Fruit fly (Drosophila melanogaster) whole organism, embryonic: ENCODE results near the gene CG42835.

Source experiments
- CG10274 ChIP-seq: fragments of 200-800 bp; sonication (Bioruptor generic); optimal IDR thresholded peaks from 3 replicates; lab custom pipeline; 2017; ENCODE audit warnings: missing biosample characterization, mild to moderate bottlenecking, missing genetic modification characterization
- CG15269 ChIP-seq: fragments of 200-800 bp; sonication (Bioruptor generic); optimal IDR thresholded peaks from 2 replicates; lab custom pipeline; 2018; ENCODE audit warnings: missing biosample characterization, mild to moderate bottlenecking, missing genetic modification characterization, moderate library complexity
- CG16779 ChIP-seq: fragments of 200-800 bp; sonication (Bioruptor generic); IDR thresholded peaks from 2 replicates; pipeline ENCODE4 v1.3.6; 2022; ENCODE audit warnings: missing biosample characterization, missing genetic modification characterization
- CG6854 ChIP-seq: fragments of 200-800 bp; sonication (Bioruptor generic); optimal IDR thresholded peaks from 3 replicates; lab custom pipeline; 2017; ENCODE audit warnings: missing biosample characterization, mild to moderate bottlenecking, missing genetic modification characterization
- CG9797 ChIP-seq: fragments of 200-800 bp; sonication (Bioruptor generic); optimal IDR thresholded peaks from 3 replicates; lab custom pipeline; 2018; ENCODE audit warnings: missing biosample characterization, mild to moderate bottlenecking, missing genetic modification characterization
- Deaf1 ChIP-seq: fragments of 200-800 bp; optimal IDR thresholded peaks from 3 replicates; lab custom pipeline; 2019; ENCODE audit warnings: missing biosample characterization, mild to moderate bottlenecking, missing genetic modification characterization, moderate library complexity
- Gsc ChIP-seq: fragments of 200-800 bp; sonication (Bioruptor generic); IDR thresholded peaks from 2 replicates; pipeline ENCODE4 v1.3.6; 2022; ENCODE audit warnings: missing biosample characterization, missing genetic modification characterization
- TFAM ChIP-seq: fragments of 200-800 bp; sonication (Bioruptor generic); optimal IDR thresholded peaks from 2 replicates; lab custom pipeline; 2017; ENCODE audit warnings: missing biosample characterization, missing genetic modification characterization, inconsistent platforms
- jigr1 ChIP-seq: fragments of 200-800 bp; sonication (Bioruptor generic); IDR thresholded peaks from 3 replicates; pipeline ENCODE4 v1.3.6; 2022; ENCODE audit warnings: missing biosample characterization, missing genetic modification characterization
- lov ChIP-seq, 2 experiments: fragments of 200-800 bp in 1 of 2; fragments of >200 bp in 1 of 2; sonication (Bioruptor generic) in 1 of 2; IDR thresholded peaks in 1 of 2; optimal IDR thresholded peaks in 1 of 2; 2 replicates in 1 of 2; 3 replicates in 1 of 2; pipeline versions ENCODE4 v1.3.6 to Lab custom; 2017 to 2022; ENCODE audit warnings: missing biosample characterization in 1 of 2, missing genetic modification characterization in 1 of 2
- nau ChIP-seq: fragments of 200-800 bp; sonication (Bioruptor generic); optimal IDR thresholded peaks from 3 replicates; lab custom pipeline; 2017; ENCODE audit warnings: missing biosample characterization, mild to moderate bottlenecking, missing genetic modification characterization, missing genetic modification reagents
- usp ChIP-seq: fragments of >200 bp; optimal IDR thresholded peaks from 2 replicates; lab custom pipeline; 2017; ENCODE audit warnings: missing biosample characterization, missing genetic modification characterization

dm6 chr3R:17381916-17382315 is 38.5 kb upstream of the CG42835 start:
- TF ChIP-seq nau (GFP tag; lab: Kevin White, UChicago), result no peak
- no peak for TF ChIP-seq usp (GFP tag; lab: Kevin White, UChicago)
- no peak for TF ChIP-seq CG9797
- no peak for TF ChIP-seq CG15269 (tag; lab: Kevin White, UChicago)
- no peak for TF ChIP-seq TFAM (GFP tag; lab: Kevin White, UChicago)
- no peak for TF ChIP-seq Gsc (GFP tag; lab: Robert Waterston, UW)
- no peak for TF ChIP-seq Deaf1 (tag; lab: Kevin White, UChicago)
- no peak for TF ChIP-seq CG10274
- TF ChIP-seq CG6854 (GFP tag; lab: Kevin White, UChicago), result no peak
- no peak for TF ChIP-seq lov (optimal IDR thresholded peaks at IDR 0.05; lab: Kevin White, UChicago)
- no peak for TF ChIP-seq lov (GFP tag; IDR thresholded peaks at IDR 0.05; lab: Robert Waterston, UW)
- no peak for TF ChIP-seq CG16779 (GFP tag; lab: Robert Waterston, UW)
- TF ChIP-seq jigr1, result no peak
